Worm (Caenorhabditis elegans) whole organism, L4 larva: Measurements from ENCODE around the gene nhr-17.

ENCODE experiments used
- F26F4.8 ChIP-seq: fragments of 200-800 bp; sonication (Bioruptor generic); conservative IDR thresholded peaks from 2 replicates; pipeline ENCODE4 v1.3.6; 2022; ENCODE audit warnings: missing genetic modification characterization, missing compliant biosample characterization
- F37D6.2 ChIP-seq: sonication (generic microtip); optimal IDR thresholded peaks from 2 replicates; lab custom pipeline; 2016; ENCODE audit warnings: mild to moderate bottlenecking, missing genetic modification characterization, missing compliant biosample characterization
- F44E2.7 ChIP-seq: fragments of 200-800 bp; sonication (Bioruptor generic); IDR thresholded peaks from 2 replicates; pipeline ENCODE4 v2.1.2; 2022; ENCODE audit warnings: missing genetic modification characterization, missing compliant biosample characterization
- R02D3.7 ChIP-seq: fragments of 150-350 bp; sonication (generic microtip); optimal IDR thresholded peaks from 3 replicates; lab custom pipeline; 2014; ENCODE audit warnings: missing biosample characterization, missing genetic modification characterization
- T20F7.1 ChIP-seq: fragments of 200-800 bp; sonication (Bioruptor generic); optimal IDR thresholded peaks from 2 replicates; lab custom pipeline; 2018; ENCODE audit warnings: mild to moderate bottlenecking, missing genetic modification characterization, missing compliant biosample characterization
- Y48G9A.11 ChIP-seq: fragments of 200-800 bp; sonication (Bioruptor generic); IDR thresholded peaks from 2 replicates; pipeline ENCODE4 v1.3.6; 2022; ENCODE audit warnings: missing genetic modification reagents, missing genetic modification characterization, missing compliant biosample characterization
- Y75B8A.6 ChIP-seq: fragments of 200-800 bp; sonication (Bioruptor generic); IDR thresholded peaks from 2 replicates; pipeline ENCODE4 v1.3.6; 2022; ENCODE audit warnings: missing genetic modification reagents, missing genetic modification characterization, missing compliant biosample characterization
- ZK337.2 ChIP-seq: fragments of 200-800 bp; sonication (Bioruptor generic); IDR thresholded peaks from 2 replicates; pipeline ENCODE4 v1.3.6; 2022; ENCODE audit warnings: missing genetic modification reagents, missing genetic modification characterization, missing compliant biosample characterization
- aha-1 ChIP-seq: fragments of 150-350 bp; peaks from one replicate; lab custom pipeline; 2014; ENCODE audit warnings: missing biosample characterization, missing genetic modification characterization
- aly-2 ChIP-seq: sonication (generic microtip); optimal IDR thresholded peaks from 2 replicates; lab custom pipeline; 2018; ENCODE audit warnings: missing biosample characterization, missing genetic modification characterization
- ama-1 ChIP-seq: fragments of 150-350 bp; optimal IDR thresholded peaks from 2 replicates; lab custom pipeline; 2014; ENCODE audit warnings: inconsistent platforms, mixed read lengths
- ceh-20 ChIP-seq: fragments of 200-800 bp; sonication (Bioruptor generic); IDR thresholded peaks from 2 replicates; pipeline ENCODE4 v1.3.6; 2022; ENCODE audit warnings: missing genetic modification reagents, missing genetic modification characterization, missing compliant biosample characterization
- ceh-28 ChIP-seq: fragments of 150-350 bp; optimal IDR thresholded peaks from 2 replicates; lab custom pipeline; 2014; ENCODE audit warnings: missing biosample characterization, missing genetic modification reagents, missing genetic modification characterization
- ceh-44 ChIP-seq: fragments of 200-800 bp; sonication (Bioruptor generic); IDR thresholded peaks from 2 replicates; pipeline ENCODE4 v1.3.6; 2022; ENCODE audit warnings: missing genetic modification reagents, missing genetic modification characterization, missing compliant biosample characterization
- daf-12 ChIP-seq: fragments of 150-350 bp; optimal IDR thresholded peaks from 2 replicates; lab custom pipeline; 2014; ENCODE audit warnings: missing biosample characterization, missing genetic modification reagents, missing genetic modification characterization
- daf-16 ChIP-seq, 3 experiments: sonication (generic microtip); optimal IDR thresholded peaks; 2 replicates each; lab custom pipeline; 2016 to 2017; ENCODE audit warnings: missing genetic modification characterization in 3 of 3, missing genetic modification reagents in 3 of 3, mild to moderate bottlenecking in 2 of 3, missing compliant biosample characterization in 2 of 3, missing biosample characterization in 1 of 3, moderate library complexity in 1 of 3
- dpl-1 ChIP-seq: fragments of 150-350 bp; optimal IDR thresholded peaks from 2 replicates; lab custom pipeline; 2014; ENCODE audit warnings: missing biosample characterization, missing genetic modification reagents, missing genetic modification characterization
- egl-27 ChIP-seq: sonication (generic microtip); optimal IDR thresholded peaks from 3 replicates; lab custom pipeline; 2017; ENCODE audit warnings: missing biosample characterization, missing genetic modification reagents, missing genetic modification characterization
- hif-1 ChIP-seq, 2 experiments: sonication (generic microtip); optimal IDR thresholded peaks; 2 replicates each; lab custom pipeline; 2016 to 2017; ENCODE audit warnings: missing compliant biosample characterization in 2 of 2, missing genetic modification characterization in 2 of 2, missing genetic modification reagents in 2 of 2, missing genotype in 2 of 2, mild to moderate bottlenecking in 1 of 2
- hlh-30 ChIP-seq: sonication (generic microtip); optimal IDR thresholded peaks from 2 replicates; lab custom pipeline; 2017; ENCODE audit warnings: antibody characterized with exemption, mild to moderate bottlenecking, missing genetic modification characterization, missing compliant biosample characterization; ENCODE audit not compliant: insufficient read depth
- lin-1 ChIP-seq: fragments of 200-800 bp; sonication (Bioruptor generic); IDR thresholded peaks from 2 replicates; pipeline ENCODE4 v1.3.6; 2022; ENCODE audit warnings: missing genetic modification reagents, missing genetic modification characterization, missing compliant biosample characterization
- mdl-1 ChIP-seq, 2 experiments: fragments of 150-350 bp in 1 of 2; sonication (generic microtip) in 1 of 2; optimal IDR thresholded peaks; 2 replicates each; lab custom pipeline; 2014 to 2017; ENCODE audit warnings: missing biosample characterization in 2 of 2, missing genetic modification characterization in 2 of 2
- mes-2 ChIP-seq: sonication (generic microtip); optimal IDR thresholded peaks from 2 replicates; lab custom pipeline; 2016; ENCODE audit warnings: missing genotype, mild to moderate bottlenecking, missing genetic modification characterization, missing compliant biosample characterization; ENCODE audit not compliant: poor library complexity, severe bottlenecking
- mxl-2 ChIP-seq: fragments of 200-800 bp; sonication (Bioruptor generic); conservative IDR thresholded peaks from 2 replicates; pipeline ENCODE4 v1.3.6; 2022; ENCODE audit warnings: missing genetic modification reagents, missing genetic modification characterization, missing compliant biosample characterization
- mxl-3 ChIP-seq: fragments of 200-800 bp; sonication (Bioruptor generic); optimal IDR thresholded peaks from 2 replicates; lab custom pipeline; 2018; ENCODE audit warnings: mild to moderate bottlenecking, missing genetic modification characterization, missing compliant biosample characterization
- nhr-10 ChIP-seq: fragments of 150-350 bp; optimal IDR thresholded peaks from 2 replicates; lab custom pipeline; 2014; ENCODE audit warnings: missing biosample characterization, missing genetic modification characterization
- nhr-28 ChIP-seq: fragments of 150-350 bp; optimal IDR thresholded peaks from 2 replicates; lab custom pipeline; 2014; ENCODE audit warnings: missing biosample characterization, missing genetic modification characterization
- nhr-77 ChIP-seq: fragments of 150-350 bp; optimal IDR thresholded peaks from 2 replicates; lab custom pipeline; 2014; ENCODE audit warnings: missing biosample characterization, missing genetic modification characterization
- set-16 ChIP-seq: fragments of 200-800 bp; sonication (Bioruptor generic); IDR thresholded peaks from 2 replicates; pipeline ENCODE4 v1.3.6; 2022; ENCODE audit warnings: missing genetic modification reagents, missing genetic modification characterization, missing compliant biosample characterization
- spr-1 ChIP-seq: sonication (generic microtip); optimal IDR thresholded peaks from 2 replicates; lab custom pipeline; 2016; ENCODE audit warnings: mild to moderate bottlenecking, missing genetic modification characterization, missing compliant biosample characterization
- tag-97 ChIP-seq: fragments of 200-800 bp; sonication (Bioruptor generic); IDR thresholded peaks from 2 replicates; pipeline ENCODE4 v1.3.6; 2022; ENCODE audit warnings: missing genetic modification characterization, missing compliant biosample characterization
- tra-1 ChIP-seq: fragments of 200-800 bp; sonication (Bioruptor generic); IDR thresholded peaks from 2 replicates; pipeline ENCODE4 v1.3.6; 2022; ENCODE audit warnings: missing genetic modification reagents, missing genetic modification characterization, missing compliant biosample characterization
- unc-62 ChIP-seq, 3 experiments: fragments of 150-350 bp in 1 of 3; sonication (generic microtip); optimal IDR thresholded peaks in 2 of 3; peaks in 1 of 3; 1 replicate in 1 of 3; 2 replicates in 2 of 3; lab custom pipeline; 2014 to 2017; ENCODE audit warnings: missing biosample characterization in 3 of 3, missing genetic modification characterization in 3 of 3, missing genetic modification reagents in 3 of 3, missing genotype in 1 of 3
- zag-1 ChIP-seq: fragments of 150-350 bp; optimal IDR thresholded peaks from 2 replicates; lab custom pipeline; 2014; ENCODE audit warnings: missing biosample characterization, missing genetic modification characterization
- zip-11 ChIP-seq: fragments of 200-800 bp; sonication (Bioruptor generic); IDR thresholded peaks from 2 replicates; pipeline ENCODE4 v1.3.6; 2022; ENCODE audit warnings: missing genetic modification characterization, missing compliant biosample characterization
- zip-2 ChIP-seq: fragments of 150-350 bp; optimal IDR thresholded peaks from 2 replicates; lab custom pipeline; 2014; ENCODE audit warnings: missing biosample characterization, missing genetic modification characterization

The nhr-17 gene

DNA sequence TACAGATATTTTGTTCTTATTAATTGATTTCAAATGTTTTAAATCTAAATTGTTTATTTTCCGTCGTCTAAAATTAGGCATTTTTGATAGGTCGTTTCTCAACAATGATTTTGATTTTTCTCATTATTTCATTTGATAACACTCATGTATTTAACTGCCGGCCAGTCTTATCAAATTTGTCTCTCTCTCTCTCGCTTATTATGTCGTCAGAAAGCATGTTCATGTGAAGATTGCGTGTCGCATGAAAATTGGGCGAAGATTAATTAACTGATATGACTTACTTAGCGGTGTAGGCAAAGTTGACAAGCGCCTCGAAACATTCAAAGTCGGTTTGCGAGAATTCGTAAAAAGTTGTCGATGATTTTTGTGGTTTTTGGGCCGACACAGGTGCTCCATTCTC, 39.9 kb downstream of the nhr-17 start (continued):
- TF ChIP-seq ceh-44 (GFP tag; lab: Robert Waterston, UW) (no peak), Y48G9A.11 (GFP tag; lab: Robert Waterston, UW) (no peak), unc-62 (GFP tag; optimal IDR thresholded peaks at IDR 0.05 in 1 of 2; lab: Kevin White, UChicago) (peak in 1 of 2 experiments; percentile 42), unc-62 (tag; optimal IDR thresholded peaks at IDR 0.05; lab: Kevin White, UChicago) (no peak), ceh-20 (peak; percentile 34; the same call in 1 of the 2 replicates), tra-1 (GFP tag; lab: Robert Waterston, UW) (0 out of 2 replicates have a peak, but pooled peaks have one; percentile 51), zip-2 (tag; lab: Kevin White, UChicago) (peak; percentile 15), zag-1 (tag; lab: Kevin White, UChicago) (no peak), mdl-1 (tag; optimal IDR thresholded peaks at IDR 0.05; lab: Kevin White, UChicago) (peak in 1 of 2 experiments; percentile 69), mes-2 (tag; lab: Kevin White, UChicago) (peak; percentile 17), F37D6.2 (no peak), T20F7.1 (GFP tag; lab: Kevin White, UChicago) (peak; percentile 24), F26F4.8 (GFP tag; lab: Robert Waterston, UW) (no peak), zip-11 (no peak), ama-1 (lab: Kevin White, UChicago) (no peak), set-16 (GFP tag; lab: Robert Waterston, UW) (no peak), daf-16 (GFP tag; optimal IDR thresholded peaks at IDR 0.05; lab: Kevin White, UChicago) (peak in 1 of 2 experiments; percentile 23), daf-16 (tag; optimal IDR thresholded peaks at IDR 0.05; lab: Kevin White, UChicago) (peak; percentile 93), nhr-10 (tag; lab: Kevin White, UChicago) (peak; percentile 27), nhr-77 (peak; percentile 70), mxl-2 (GFP tag; lab: Robert Waterston, UW) (peak; percentile 54; the same call in 1 of the 2 replicates), mxl-3 (GFP tag; lab: Kevin White, UChicago) (peak; percentile 50), tag-97 (GFP tag; lab: Robert Waterston, UW) (no peak), daf-12 (tag; lab: Kevin White, UChicago) (no peak)

DNA sequence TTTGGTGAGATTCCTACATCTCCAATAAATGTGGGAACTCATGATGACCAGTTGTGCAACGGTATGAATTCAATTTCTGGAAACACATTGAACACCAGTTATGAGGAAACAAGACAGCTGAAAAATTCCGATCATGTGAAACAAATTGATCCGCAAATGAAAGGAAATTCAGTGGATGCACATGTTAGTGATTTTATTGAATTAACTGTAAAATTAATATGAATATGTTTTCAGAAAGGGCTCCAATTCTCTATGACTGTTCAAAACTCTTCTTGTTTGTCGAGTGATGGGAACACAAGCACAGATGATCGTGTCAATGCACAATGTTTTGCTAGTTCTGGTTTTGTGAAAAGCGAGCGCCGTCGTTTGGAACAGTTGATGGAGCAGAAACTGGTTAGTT, 47.3 kb downstream of the nhr-17 start:
- no peak for TF ChIP-seq dpl-1 (GFP tag; lab: Kevin White, UChicago)
- TF ChIP-seq unc-62 (GFP tag; optimal IDR thresholded peaks at IDR 0.05 in 1 of 2; lab: Kevin White, UChicago), result peak in 1 of 2 experiments; percentile 91
- TF ChIP-seq unc-62 (tag; optimal IDR thresholded peaks at IDR 0.05; lab: Kevin White, UChicago), result no peak
- TF ChIP-seq aha-1 (tag; lab: Kevin White, UChicago), result peak; percentile 85

DNA sequence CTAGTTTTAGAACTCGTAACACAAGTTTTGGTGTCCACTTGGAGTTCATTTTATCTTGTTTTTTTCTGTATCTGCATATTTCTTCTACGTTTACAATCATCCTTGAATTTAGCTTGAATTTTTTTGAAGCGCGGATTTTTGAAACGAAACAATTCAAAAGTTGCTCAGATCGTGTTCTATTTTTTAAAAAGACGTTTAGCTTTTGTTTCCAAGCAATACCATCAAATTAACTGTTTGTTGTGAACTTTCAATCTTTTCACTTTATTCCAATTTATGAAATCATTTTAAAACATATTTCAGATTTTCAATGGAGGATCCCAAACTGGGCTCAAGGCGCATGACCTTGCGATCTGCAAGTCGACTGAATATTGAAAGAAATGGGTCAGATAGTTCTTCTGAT, 48.5 kb downstream of the nhr-17 start, which contains the start of gene R09A8.2:
R09A8.2 (plus strand) TSS at position 301 of the 400 bp plus-strand sequence.
- TF ChIP-seq dpl-1 (GFP tag; lab: Kevin White, UChicago) (no peak), ZK337.2 (no peak), lin-1 (GFP tag; lab: Robert Waterston, UW) (no peak), F44E2.7 (GFP tag; lab: Robert Waterston, UW) (no peak), R02D3.7 (tag; lab: Kevin White, UChicago) (no peak), hif-1 (tag; optimal IDR thresholded peaks at IDR 0.05; lab: Kevin White, UChicago) (no peak), tra-1 (GFP tag; lab: Robert Waterston, UW) (no peak), ama-1 (lab: Kevin White, UChicago) (no peak), spr-1 (tag; lab: Kevin White, UChicago) (no peak), unc-62 (GFP tag; optimal IDR thresholded peaks at IDR 0.05 in 1 of 2; lab: Kevin White, UChicago) (no peak), unc-62 (tag; optimal IDR thresholded peaks at IDR 0.05; lab: Kevin White, UChicago) (no peak), aly-2 (tag; lab: Kevin White, UChicago) (no peak), Y75B8A.6 (GFP tag; lab: Robert Waterston, UW) (no peak), ceh-28 (tag; lab: Kevin White, UChicago) (no peak), egl-27 (no peak)

DNA sequence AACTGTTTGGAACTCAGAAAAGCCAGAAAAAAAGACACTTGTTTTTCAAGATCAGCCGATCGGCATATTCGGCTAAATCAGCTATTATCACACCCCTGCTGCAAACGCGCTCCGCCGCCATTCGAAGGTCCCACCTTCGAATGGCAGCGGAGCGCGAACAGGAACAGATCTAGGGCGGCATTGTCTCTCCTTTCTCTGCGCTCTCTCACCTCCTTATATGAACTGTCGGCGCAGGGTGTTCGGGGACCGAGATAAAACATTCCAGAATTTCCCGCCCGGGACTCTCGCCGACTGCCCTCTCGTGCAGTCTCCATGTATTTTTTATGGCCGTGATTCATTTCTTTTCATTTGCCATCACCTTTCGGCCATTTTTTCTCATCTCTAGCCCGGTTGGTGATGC, 49.2 kb downstream of the nhr-17 start:
- TF ChIP-seq hlh-30 (tag; lab: Kevin White, UChicago) (no peak), daf-16 (GFP tag; optimal IDR thresholded peaks at IDR 0.05; lab: Kevin White, UChicago) (no peak), daf-16 (tag; optimal IDR thresholded peaks at IDR 0.05; lab: Kevin White, UChicago) (no peak), nhr-28 (no peak), lin-1 (GFP tag; lab: Robert Waterston, UW) (no peak), set-16 (GFP tag; lab: Robert Waterston, UW) (peak; percentile 66)
